Fruit fly (Drosophila melanogaster) whole organism, adult: ENCODE results near the gene CG31360.

ENCODE experiments used
- CG11617 ChIP-seq: fragments of 200-800 bp; sonication (Bioruptor generic); optimal IDR thresholded peaks from 2 replicates; lab custom pipeline; 2017; ENCODE audit warnings: mild to moderate bottlenecking, missing biosample characterization, missing genetic modification reagents, missing genetic modification characterization
- CG12768 ChIP-seq: fragments of 200-800 bp; sonication (Bioruptor generic); optimal IDR thresholded peaks from 2 replicates; lab custom pipeline; 2017; ENCODE audit warnings: missing biosample characterization, missing genetic modification characterization, mild to moderate bottlenecking, moderate library complexity, missing genetic modification reagents
- CG14711 ChIP-seq: fragments of 200-800 bp; sonication (Bioruptor generic); optimal IDR thresholded peaks from 2 replicates; lab custom pipeline; 2018; ENCODE audit warnings: missing biosample characterization, mild to moderate bottlenecking, missing genetic modification characterization, moderate library complexity
- CG1620 ChIP-seq: fragments of 200-800 bp; sonication (Bioruptor generic); optimal IDR thresholded peaks from 2 replicates; lab custom pipeline; 2016; ENCODE audit warnings: missing biosample characterization, missing genetic modification characterization
- CG33017 ChIP-seq: fragments of 200-800 bp; sonication (Bioruptor generic); optimal IDR thresholded peaks from 2 replicates; lab custom pipeline; 2018; ENCODE audit warnings: missing biosample characterization, mild to moderate bottlenecking, missing genetic modification characterization, moderate library complexity
- CG5204 ChIP-seq: fragments of 200-800 bp; sonication (Bioruptor generic); optimal IDR thresholded peaks from 2 replicates; lab custom pipeline; 2016; ENCODE audit warnings: missing biosample characterization, missing genetic modification characterization
- CG7045 ChIP-seq: fragments of 200-800 bp; sonication (Bioruptor generic); optimal IDR thresholded peaks from 2 replicates; lab custom pipeline; 2017; ENCODE audit warnings: missing biosample characterization, mild to moderate bottlenecking, missing genetic modification characterization
- CG7101 ChIP-seq: fragments of 200-800 bp; sonication (Bioruptor generic); optimal IDR thresholded peaks from 2 replicates; lab custom pipeline; 2018; ENCODE audit warnings: missing biosample characterization, mild to moderate bottlenecking, missing genetic modification characterization, moderate library complexity
- Clk ChIP-seq: fragments of 200-800 bp; sonication (Bioruptor generic); optimal IDR thresholded peaks from 2 replicates; lab custom pipeline; 2017; ENCODE audit warnings: missing biosample characterization, missing genetic modification characterization
- Crg-1 ChIP-seq: fragments of 200-800 bp; sonication (Bioruptor generic); optimal IDR thresholded peaks from 2 replicates; lab custom pipeline; 2016; ENCODE audit warnings: missing biosample characterization, missing genetic modification characterization
- Hr96 ChIP-seq: fragments of 200-800 bp; sonication (Bioruptor generic); optimal IDR thresholded peaks from 2 replicates; lab custom pipeline; 2016; ENCODE audit warnings: missing biosample characterization, missing genetic modification characterization
- Mnt ChIP-seq: fragments of 200-800 bp; sonication (Bioruptor generic); optimal IDR thresholded peaks from 2 replicates; lab custom pipeline; 2016; ENCODE audit warnings: missing biosample characterization, mild to moderate bottlenecking, missing genetic modification characterization
- bab1 ChIP-seq: fragments of 200-800 bp; sonication (Bioruptor generic); optimal IDR thresholded peaks from 3 replicates; lab custom pipeline; 2019; ENCODE audit warnings: missing biosample characterization, mild to moderate bottlenecking, missing genetic modification characterization, moderate library complexity
- cic ChIP-seq: fragments of 200-800 bp; sonication (Bioruptor generic); optimal IDR thresholded peaks from 2 replicates; lab custom pipeline; 2017; ENCODE audit warnings: missing biosample characterization, mild to moderate bottlenecking, missing genetic modification characterization, moderate library complexity
- cnc ChIP-seq, 2 experiments: fragments of >200 bp; optimal IDR thresholded peaks; 2 replicates each; lab custom pipeline; 2017
- kay ChIP-seq: fragments of 200-800 bp; sonication (Bioruptor generic); peaks from one replicate; lab custom pipeline; 2016; ENCODE audit warnings: missing biosample characterization, missing genetic modification characterization, borderline replicate concordance
- ovo ChIP-seq: fragments of 200-800 bp; sonication (Bioruptor generic); optimal IDR thresholded peaks from 2 replicates; lab custom pipeline; 2016; ENCODE audit warnings: missing biosample characterization, missing genetic modification characterization
- pad ChIP-seq: fragments of 200-800 bp; sonication (Bioruptor generic); optimal IDR thresholded peaks from 3 replicates; lab custom pipeline; 2017; ENCODE audit warnings: missing biosample characterization, missing genetic modification characterization, mild to moderate bottlenecking, moderate library complexity, missing genetic modification reagents
- tj ChIP-seq: fragments of 200-800 bp; sonication (Bioruptor generic); optimal IDR thresholded peaks from 3 replicates; lab custom pipeline; 2017; ENCODE audit warnings: missing biosample characterization, mild to moderate bottlenecking, missing genetic modification characterization, moderate library complexity
- toe ChIP-seq: fragments of 200-800 bp; sonication (Bioruptor generic); optimal IDR thresholded peaks from 2 replicates; lab custom pipeline; 2016; ENCODE audit warnings: missing biosample characterization, missing genetic modification characterization

Gene CG31360

DNA sequence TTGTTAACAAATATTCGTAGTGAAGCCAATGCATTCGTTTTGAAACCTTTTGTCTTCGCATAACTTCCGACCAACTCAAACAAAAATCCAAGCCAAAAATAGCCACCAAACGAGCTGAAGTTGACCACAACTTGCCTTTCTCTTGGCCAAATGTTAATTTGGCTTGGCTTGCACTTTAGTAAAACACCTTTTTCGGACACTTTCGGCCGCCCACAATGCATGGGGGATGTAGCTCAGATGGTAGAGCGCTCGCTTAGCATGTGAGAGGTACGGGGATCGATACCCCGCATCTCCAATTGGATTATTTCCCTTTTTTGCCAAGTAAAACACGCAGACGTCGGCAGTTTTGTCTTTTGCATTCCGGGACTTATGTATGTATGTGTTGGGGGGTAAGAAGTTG, 28.0 kb upstream of the CG31360 start:
- TF ChIP-seq CG7045 (GFP tag; lab: Kevin White, UChicago), result no peak
- no peak for TF ChIP-seq CG33017 (tag; lab: Kevin White, UChicago)
- TF ChIP-seq CG5204 (GFP tag; lab: Kevin White, UChicago), result no peak
- no peak for TF ChIP-seq CG11617 (GFP tag; lab: Kevin White, UChicago)
- no peak for TF ChIP-seq Crg-1
- no peak for TF ChIP-seq Clk
- TF ChIP-seq bab1 (GFP tag; lab: Kevin White, UChicago), result peak; percentile 17
- no peak for TF ChIP-seq cic
- peak; percentile 70 for TF ChIP-seq tj (GFP tag; lab: Kevin White, UChicago)
- no peak for TF ChIP-seq pad (GFP tag; lab: Kevin White, UChicago)

DNA sequence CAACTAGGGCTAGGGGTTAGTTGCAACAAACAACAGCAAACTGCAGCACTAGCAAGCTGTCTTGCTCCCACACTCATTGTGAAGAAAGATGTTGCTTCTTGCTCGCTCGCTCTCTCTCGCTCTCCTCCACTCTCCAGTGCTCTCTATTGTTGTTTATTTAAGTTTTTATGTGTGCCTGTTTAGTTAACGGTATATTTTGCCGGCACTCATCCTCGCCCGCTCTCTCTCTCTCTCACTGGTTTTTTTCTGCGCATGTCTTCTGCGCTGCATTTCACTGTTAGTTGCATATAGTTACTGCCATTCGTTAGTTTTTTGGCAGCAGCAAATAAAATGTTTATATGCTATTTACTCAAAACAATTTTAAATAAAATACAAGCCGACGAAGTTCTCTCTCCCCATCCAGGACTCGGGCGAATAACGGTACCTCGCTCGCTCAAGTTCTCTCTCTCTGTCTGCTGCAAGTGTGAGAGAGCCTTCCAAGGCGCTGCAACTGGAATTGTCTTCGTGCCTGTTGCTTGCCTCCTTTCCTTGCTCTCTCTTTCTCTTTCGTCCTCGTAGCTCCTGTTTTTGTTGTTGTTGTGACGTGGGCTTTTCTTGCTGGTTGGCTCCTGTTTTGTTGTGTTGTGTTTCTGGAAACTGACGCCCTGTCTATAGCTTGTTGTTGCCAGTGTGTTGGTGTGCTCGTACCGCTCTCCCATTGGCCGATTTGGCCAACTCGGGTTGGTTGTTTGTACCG, 18.7 kb upstream of the CG31360 start:
- TF ChIP-seq Hr96 (GFP tag; lab: Kevin White, UChicago), result no peak
- no peak for TF ChIP-seq cic
- no peak for TF ChIP-seq Crg-1

DNA sequence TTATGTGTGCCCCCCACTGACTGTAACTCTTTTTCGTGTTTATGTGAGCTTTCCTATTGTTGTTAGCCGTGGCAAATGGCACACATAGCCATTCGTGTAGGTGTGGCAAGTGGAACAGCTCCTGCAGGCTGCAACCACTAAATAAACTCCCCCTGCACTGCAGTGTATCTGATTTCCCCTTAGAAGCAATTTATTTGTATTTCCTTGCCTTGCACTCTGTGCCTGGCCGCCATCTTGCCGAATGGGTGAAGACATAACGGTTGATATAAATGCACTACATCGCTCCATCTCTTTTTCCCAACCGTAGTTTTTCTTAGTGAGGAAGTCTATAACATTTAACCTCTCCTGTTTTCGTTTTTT, 18.1 kb upstream of the CG31360 start:
- TF ChIP-seq CG7045 (GFP tag; lab: Kevin White, UChicago), result no peak
- no peak for TF ChIP-seq CG5204 (GFP tag; lab: Kevin White, UChicago)
- TF ChIP-seq ovo (GFP tag; lab: Kevin White, UChicago), result no peak
- TF ChIP-seq Hr96 (GFP tag; lab: Kevin White, UChicago), result no peak
- no peak for TF ChIP-seq Mnt (GFP tag; lab: Kevin White, UChicago)
- TF ChIP-seq CG33017 (tag; lab: Kevin White, UChicago), result no peak
- TF ChIP-seq cnc (optimal IDR thresholded peaks at IDR 0.05; lab: Kevin White, UChicago), result no peak
- TF ChIP-seq kay, result no peak
- no peak for TF ChIP-seq Crg-1
- no peak for TF ChIP-seq CG14711 (tag; lab: Kevin White, UChicago)
- no peak for TF ChIP-seq CG12768
- no peak for TF ChIP-seq cic
- no peak for TF ChIP-seq tj (GFP tag; lab: Kevin White, UChicago)
- no peak for TF ChIP-seq CG11617 (GFP tag; lab: Kevin White, UChicago)
- no peak for TF ChIP-seq pad (GFP tag; lab: Kevin White, UChicago)
- TF ChIP-seq bab1 (GFP tag; lab: Kevin White, UChicago), result no peak
- TF ChIP-seq toe (GFP tag; lab: Kevin White, UChicago), result no peak
- TF ChIP-seq CG1620, result no peak
- TF ChIP-seq CG7101 (tag; lab: Kevin White, UChicago), result no peak
- TF ChIP-seq Clk, result no peak

DNA sequence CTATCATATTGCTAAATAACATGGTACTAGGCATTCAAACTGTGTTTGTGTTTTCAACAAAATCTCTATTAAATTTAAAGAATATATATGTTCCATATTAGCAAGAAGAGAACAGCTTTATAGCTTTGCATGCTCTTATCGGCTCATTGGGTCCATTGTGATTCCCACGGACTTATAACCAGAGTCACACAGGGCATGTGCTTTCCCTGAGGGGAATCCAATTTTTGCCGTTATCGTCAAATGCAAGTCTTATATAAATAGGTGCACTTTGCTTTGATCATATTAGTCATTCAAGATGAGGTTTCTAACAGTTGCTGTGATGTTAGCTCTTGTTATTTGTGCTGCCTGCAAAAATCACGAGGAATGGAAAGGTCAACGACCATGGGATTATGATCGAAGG, 17.6 kb upstream of the CG31360 start, which contains the start of gene CG45045:
Gene CG45045 (plus strand): TSS at position 294 of the 400 bp plus-strand sequence.
- no peak for TF ChIP-seq CG5204 (GFP tag; lab: Kevin White, UChicago)
- no peak for TF ChIP-seq cnc (optimal IDR thresholded peaks at IDR 0.05; lab: Kevin White, UChicago)
- no peak for TF ChIP-seq CG12768
- no peak for TF ChIP-seq pad (GFP tag; lab: Kevin White, UChicago)
- no peak for TF ChIP-seq CG1620
- no peak for TF ChIP-seq CG14711 (tag; lab: Kevin White, UChicago)
- no peak for TF ChIP-seq kay
- no peak for TF ChIP-seq CG7101 (tag; lab: Kevin White, UChicago)
- no peak for TF ChIP-seq toe (GFP tag; lab: Kevin White, UChicago)
- TF ChIP-seq Clk, result no peak
- no peak for TF ChIP-seq bab1 (GFP tag; lab: Kevin White, UChicago)

DNA sequence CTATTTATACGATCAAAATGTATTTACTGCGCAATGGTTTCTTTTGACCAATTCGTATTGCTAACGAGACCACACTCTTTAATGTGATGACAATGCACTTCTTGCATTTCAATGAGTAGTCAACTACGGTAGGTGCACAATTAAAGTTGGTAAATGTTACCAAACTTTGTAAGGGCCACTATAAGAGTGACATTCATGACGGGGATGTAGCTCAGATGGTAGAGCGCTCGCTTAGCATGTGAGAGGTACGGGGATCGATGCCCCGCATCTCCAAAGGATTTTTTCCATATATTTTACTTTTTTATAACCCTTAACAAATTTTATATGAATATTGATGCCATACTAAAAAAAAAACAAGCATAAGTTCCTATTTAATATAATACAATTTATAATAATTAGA, 16.9 kb upstream of the CG31360 start:
- no peak for TF ChIP-seq Mnt (GFP tag; lab: Kevin White, UChicago)
- TF ChIP-seq CG7045 (GFP tag; lab: Kevin White, UChicago), result no peak
- no peak for TF ChIP-seq toe (GFP tag; lab: Kevin White, UChicago)
- TF ChIP-seq pad (GFP tag; lab: Kevin White, UChicago), result no peak
- TF ChIP-seq tj (GFP tag; lab: Kevin White, UChicago), result peak; percentile 87
- peak; percentile 14 for TF ChIP-seq bab1 (GFP tag; lab: Kevin White, UChicago)

DNA sequence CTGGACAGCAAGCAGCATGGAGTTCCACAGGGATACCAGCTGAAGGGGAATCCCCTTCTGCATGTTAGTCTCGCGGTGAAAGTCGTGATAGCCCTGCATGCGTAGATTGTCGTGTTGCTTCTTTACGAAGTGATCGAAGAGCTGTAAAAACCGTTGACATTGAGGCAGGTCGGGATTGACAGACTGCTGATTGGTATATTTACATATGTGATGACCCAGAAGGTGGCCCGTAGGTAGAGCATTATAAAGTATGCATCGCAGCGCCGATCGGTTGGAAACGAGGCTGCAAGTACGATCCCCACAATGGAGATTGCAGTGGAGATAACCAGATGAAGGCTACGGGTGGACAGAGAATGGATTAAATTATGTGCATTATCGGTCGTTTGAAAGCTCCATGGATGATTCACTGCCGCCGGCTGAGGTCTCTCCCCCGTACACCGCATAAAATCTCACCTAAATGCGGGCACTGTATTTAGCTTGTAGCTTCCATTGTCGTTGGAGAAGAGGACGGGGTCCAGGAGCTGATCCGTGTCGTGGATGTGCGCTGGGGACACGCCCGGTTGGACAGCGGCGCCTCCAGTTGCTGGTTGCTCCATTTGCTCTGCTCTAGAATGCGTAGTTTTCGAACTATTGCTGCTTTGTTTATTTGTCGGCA, 14.6 kb upstream of the CG31360 start:
- TF ChIP-seq cnc (optimal IDR thresholded peaks at IDR 0.05; lab: Kevin White, UChicago) (no peak), kay (peak; percentile 99), cic (peak; percentile 37), Crg-1 (no peak), CG5204 (GFP tag; lab: Kevin White, UChicago) (no peak), tj (GFP tag; lab: Kevin White, UChicago) (peak; percentile 67)

DNA sequence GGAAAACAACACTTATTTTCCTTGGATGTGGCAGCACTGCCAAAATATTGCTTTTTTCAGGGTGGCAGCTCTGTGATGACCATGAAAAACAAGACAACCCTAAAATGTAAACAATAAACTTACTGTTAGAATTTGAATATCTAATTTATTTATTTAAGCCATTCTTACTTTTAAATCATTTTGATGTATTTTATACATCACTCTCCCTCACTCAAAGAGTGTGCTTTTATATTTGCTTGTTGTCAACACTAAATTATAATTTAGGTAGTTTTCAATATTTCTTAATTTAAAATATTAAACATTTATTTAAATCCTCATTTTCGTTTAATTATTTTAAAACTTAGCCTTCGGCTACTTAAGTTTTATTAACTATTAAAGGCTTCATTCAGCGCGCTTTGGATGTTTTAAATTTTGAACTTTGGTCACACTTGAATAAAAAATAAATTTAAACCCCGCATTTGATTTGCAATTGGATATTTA, 14.0 kb upstream of the CG31360 start, which contains the start of the genes CG7523 and Mps1:
Gene CG7523 (minus strand): TSS at position 39 of the 480 bp plus-strand sequence.
Gene Mps1 (plus strand): TSS at position 415 of the 480 bp plus-strand sequence.
- no peak for TF ChIP-seq CG7045 (GFP tag; lab: Kevin White, UChicago)
- TF ChIP-seq ovo (GFP tag; lab: Kevin White, UChicago), result peak; percentile 1
- peak; percentile 93 for TF ChIP-seq kay
- TF ChIP-seq CG14711 (tag; lab: Kevin White, UChicago), result peak; percentile 100
- TF ChIP-seq Mnt (GFP tag; lab: Kevin White, UChicago), result peak; percentile 35
- TF ChIP-seq cnc (optimal IDR thresholded peaks at IDR 0.05; lab: Kevin White, UChicago), result no peak
- peak; percentile 37 for TF ChIP-seq CG11617 (GFP tag; lab: Kevin White, UChicago)
- TF ChIP-seq Crg-1, result peak; percentile 47
